Worm (Caenorhabditis elegans): Measurements from ENCODE around the gene C14C10.10.

The C14C10.10 gene

DNA sequence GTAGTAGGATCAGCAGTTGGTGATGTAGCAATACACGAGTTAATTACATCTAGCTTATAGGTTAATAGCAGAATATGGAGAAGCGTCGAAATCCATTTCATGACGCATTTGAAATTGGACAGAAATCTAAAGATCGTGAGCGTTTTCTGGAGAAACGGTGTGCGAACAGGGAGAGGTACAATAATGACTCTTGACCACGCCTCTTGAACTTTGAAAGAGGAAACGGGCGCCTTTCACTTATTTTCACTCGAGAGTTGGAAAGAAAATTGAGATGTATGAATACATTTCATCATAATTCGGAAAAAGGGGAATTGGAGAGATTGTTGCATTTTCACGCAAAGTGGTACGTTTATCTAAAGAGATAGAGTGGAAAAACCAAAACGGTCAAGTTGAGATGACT lies 30.8 kb upstream of the C14C10.10 start, which contains the start of gene F56H9.6:
Gene F56H9.6, minus strand, starts transcription at position 101 of the 400 bp plus-strand sequence.
- TF ChIP-seq unc-55 (GFP tag; optimal IDR thresholded peaks at IDR 0.05) = no peak
- no peak for TF ChIP-seq zip-5 (tag; optimal IDR thresholded peaks at IDR 0.05)
- no peak for TF ChIP-seq syd-9 (tag; optimal IDR thresholded peaks at IDR 0.05)
- no peak for TF ChIP-seq ref-2 (tag; optimal IDR thresholded peaks at IDR 0.05)
- no peak for TF ChIP-seq pha-4 (tag; optimal IDR thresholded peaks at IDR 0.05)
- no peak for TF ChIP-seq hlh-15 (tag; optimal IDR thresholded peaks at IDR 0.05)
- no peak for TF ChIP-seq lin-11 (tag; optimal IDR thresholded peaks at IDR 0.05)
- no peak for TF ChIP-seq ceh-9 (tag; optimal IDR thresholded peaks at IDR 0.05)
- no peak for TF ChIP-seq ama-1 (optimal IDR thresholded peaks at IDR 0.05)
- TF ChIP-seq ahr-1 (tag; optimal IDR thresholded peaks at IDR 0.05) = no peak
- TF ChIP-seq ets-4 (tag; optimal IDR thresholded peaks at IDR 0.05) = no peak
- no peak for TF ChIP-seq rnt-1 (tag; optimal IDR thresholded peaks at IDR 0.05)
- TF ChIP-seq Y22D7AL.16 (tag; optimal IDR thresholded peaks at IDR 0.05) = no peak
- TF ChIP-seq pax-1 (tag; optimal IDR thresholded peaks at IDR 0.05) = no peak
- no peak for TF ChIP-seq pqm-1 (tag; optimal IDR thresholded peaks at IDR 0.05)

DNA sequence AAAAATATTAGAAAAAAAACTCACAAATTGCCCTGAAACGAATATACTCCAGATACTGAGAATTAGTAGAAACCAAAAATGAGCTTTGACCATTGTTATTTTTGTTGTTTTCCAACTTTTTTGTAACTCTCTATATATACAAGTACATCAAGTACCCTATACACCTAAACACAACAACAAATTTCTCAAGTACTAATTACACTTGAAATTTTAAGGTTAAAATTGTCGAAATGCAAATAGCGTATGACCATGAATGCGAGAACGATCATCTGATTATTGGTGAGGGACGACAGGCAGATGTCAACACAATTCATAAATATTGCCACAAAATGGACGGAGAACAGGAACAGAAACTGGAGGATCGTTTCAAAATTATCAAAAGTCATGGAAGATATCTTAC lies 25.4 kb upstream of the C14C10.10 start, which contains the start of gene F56H9.9:
Gene F56H9.9, minus strand, starts transcription at position 101 of the 400 bp plus-strand sequence.
- TF ChIP-seq pros-1 (tag; optimal IDR thresholded peaks at IDR 0.05) = no peak
- no peak for TF ChIP-seq lin-11 (tag; optimal IDR thresholded peaks at IDR 0.05)
- TF ChIP-seq fax-1 (tag; optimal IDR thresholded peaks at IDR 0.05) = no peak
- TF ChIP-seq mec-3 (tag; optimal IDR thresholded peaks at IDR 0.05; ENCODE audit: borderline replicate concordance) = no peak
- TF ChIP-seq K09A11.1 (tag; optimal IDR thresholded peaks at IDR 0.05; ENCODE audit: insufficient read depth) = no peak
- no peak for TF ChIP-seq odd-2 (tag; optimal IDR thresholded peaks at IDR 0.05)
- TF ChIP-seq nfya-1 (tag; optimal IDR thresholded peaks at IDR 0.05) = no peak
- no peak for TF ChIP-seq ceh-24 (tag; optimal IDR thresholded peaks at IDR 0.05)
- no peak for TF ChIP-seq sdc-2 (tag; optimal IDR thresholded peaks at IDR 0.05)
- no peak for TF ChIP-seq tbx-2 (tag; optimal IDR thresholded peaks at IDR 0.05)
- no peak for TF ChIP-seq pat-9 (tag; optimal IDR thresholded peaks at IDR 0.05)
- TF ChIP-seq dmd-4 (tag; optimal IDR thresholded peaks at IDR 0.05; ENCODE audit: borderline replicate concordance) = no peak
- no peak for TF ChIP-seq unc-3 (GFP tag; conservative IDR thresholded peaks at IDR 0.05)
- TF ChIP-seq unc-3 (tag; optimal IDR thresholded peaks at IDR 0.05) = no peak
- TF ChIP-seq fkh-6 (tag; optimal IDR thresholded peaks at IDR 0.05) = no peak
- no peak for TF ChIP-seq elt-4 (tag; optimal IDR thresholded peaks at IDR 0.05)
- TF ChIP-seq zip-5 (tag; optimal IDR thresholded peaks at IDR 0.05) = no peak
- no peak for TF ChIP-seq C08G9.2 (tag; optimal IDR thresholded peaks at IDR 0.05)

DNA sequence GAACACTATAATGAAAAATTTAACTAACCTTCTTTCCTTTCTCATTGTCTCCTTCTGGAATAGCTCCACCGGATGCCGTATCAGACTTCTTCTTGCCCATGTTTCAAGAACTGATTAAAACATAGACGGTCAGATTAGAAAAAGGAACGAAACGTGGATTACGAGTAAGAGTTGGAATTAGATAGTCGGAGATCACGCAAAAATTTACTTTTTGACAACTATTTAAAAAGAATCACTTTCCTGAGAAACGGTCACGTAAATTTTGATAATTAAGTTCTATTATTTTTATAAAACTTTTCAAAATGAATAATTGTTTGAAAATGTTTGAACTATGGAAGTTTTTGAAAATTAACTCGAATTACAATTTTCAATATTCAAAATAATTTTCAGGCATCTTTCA lies 13.2 kb upstream of the C14C10.10 start, which contains the start of gene cyc-2.2:
Gene cyc-2.2, minus strand, starts transcription at position 101 of the 400 bp plus-strand sequence.
- TF ChIP-seq ceh-9 (tag; optimal IDR thresholded peaks at IDR 0.05) (no peak), ceh-2 (tag; optimal IDR thresholded peaks at IDR 0.05) (no peak), ceh-45 (GFP tag; IDR thresholded peaks at IDR 0.05) (no peak), pag-3 (tag; optimal IDR thresholded peaks at IDR 0.05; ENCODE audit: borderline replicate concordance) (no peak), unc-86 (tag; optimal IDR thresholded peaks at IDR 0.05) (no peak), rnt-1 (tag; optimal IDR thresholded peaks at IDR 0.05) (no peak), elt-2 (tag; optimal IDR thresholded peaks at IDR 0.05) (no peak), fax-1 (tag; optimal IDR thresholded peaks at IDR 0.05) (no peak), ceh-24 (tag; optimal IDR thresholded peaks at IDR 0.05) (no peak), ref-2 (tag; optimal IDR thresholded peaks at IDR 0.05) (no peak), tbx-2 (tag; optimal IDR thresholded peaks at IDR 0.05) (no peak), ets-4 (tag; optimal IDR thresholded peaks at IDR 0.05) (no peak), nhr-232 (tag; optimal IDR thresholded peaks at IDR 0.05) (no peak)

DNA sequence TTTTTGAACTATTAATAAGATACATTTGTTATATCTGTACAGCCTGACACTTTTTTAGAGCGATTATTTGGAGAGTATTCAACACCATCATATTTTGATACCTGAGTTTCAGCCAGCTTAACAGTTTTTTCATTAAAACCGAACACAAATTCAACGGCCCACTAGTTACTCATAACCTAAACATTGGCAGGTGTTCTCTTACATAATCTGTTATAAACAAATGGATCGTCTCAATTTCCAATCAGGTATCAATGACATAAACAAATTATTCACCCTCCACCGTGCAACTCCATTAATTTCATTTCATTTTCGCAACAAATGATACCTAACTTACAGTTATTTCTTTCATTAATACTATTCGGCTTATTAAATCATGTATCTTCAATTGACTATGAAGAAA lies 12.1 kb upstream of the C14C10.10 start, which contains the start of gene cubn-1:
Gene cubn-1, plus strand, starts transcription at position 301 of the 400 bp plus-strand sequence.
- TF ChIP-seq sdc-2 (tag; optimal IDR thresholded peaks at IDR 0.05) (no peak), Y22D7AL.16 (tag; optimal IDR thresholded peaks at IDR 0.05) (no peak)

Measured in whole organism, late embryonic.